Fruit fly (Drosophila melanogaster): ENCODE results near the gene Ugt302K1.
A peak's percentile ranks its signal among the peaks of the same experiment; 100 is the strongest.

DNA sequence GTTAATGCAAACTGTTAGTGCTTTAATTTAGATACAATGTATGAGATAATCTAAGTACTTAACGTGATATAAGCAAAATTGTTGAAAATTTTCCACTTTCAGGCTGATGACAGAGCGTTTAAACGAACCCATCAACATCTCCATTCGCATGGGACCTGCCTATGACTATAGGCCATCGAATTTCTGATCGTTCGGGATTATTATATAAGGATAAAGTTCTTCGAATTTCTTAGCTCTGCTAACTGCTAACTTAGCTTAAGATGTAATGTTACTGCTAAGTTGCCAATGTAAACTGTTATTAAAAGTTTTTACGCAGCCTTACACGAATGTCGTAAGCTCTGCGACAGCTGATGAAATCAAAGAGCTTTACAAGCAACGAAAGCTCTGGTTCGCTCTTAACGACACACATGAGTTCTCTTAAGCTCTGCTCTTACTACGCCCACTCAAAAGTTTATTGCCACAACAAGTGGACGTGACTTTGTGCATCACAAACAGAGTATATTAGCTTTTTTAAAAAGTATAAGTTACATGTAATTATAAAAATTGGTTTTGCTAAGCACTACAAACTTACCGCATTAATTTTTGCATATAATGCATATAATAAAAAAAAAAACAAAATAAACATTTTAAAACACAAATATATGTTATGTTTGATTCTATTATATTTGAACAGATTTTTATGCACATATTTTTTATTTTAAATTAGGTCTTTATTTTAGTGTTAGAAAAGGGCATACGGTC, 43.2 kb upstream of the Ugt302K1 start:
- TF ChIP-seq vfl (GFP tag; optimal IDR thresholded peaks at IDR 0.05) (peak; percentile 76), Deaf1 (tag; optimal IDR thresholded peaks at IDR 0.05) (peak; percentile 76)
